Worm (Caenorhabditis elegans) whole organism, L1 larva: ENCODE results near the gene R10E4.7.

Source experiments
- blmp-1 ChIP-seq: fragments of 150-350 bp; optimal IDR thresholded peaks from 2 replicates; lab custom pipeline; 2014; ENCODE audit warnings: missing biosample characterization, missing genetic modification characterization
- ceh-82 ChIP-seq, 3 experiments: fragments of 150-350 bp in 1 of 3; sonication (generic microtip) in 2 of 3; optimal IDR thresholded peaks; 2 replicates each; lab custom pipeline; 2014 to 2017; ENCODE audit warnings: missing biosample characterization in 3 of 3, missing genetic modification characterization in 3 of 3
- ceh-90 ChIP-seq: sonication (generic microtip); optimal IDR thresholded peaks from 2 replicates; lab custom pipeline; 2016; ENCODE audit warnings: missing genetic modification characterization, missing compliant biosample characterization
- lsy-2 ChIP-seq, 2 experiments: fragments of 150-350 bp; optimal IDR thresholded peaks; 2 replicates each; lab custom pipeline; 2014; ENCODE audit warnings: missing biosample characterization in 2 of 2, missing genetic modification characterization in 2 of 2
- nhr-77 ChIP-seq: fragments of 150-350 bp; optimal IDR thresholded peaks from 2 replicates; lab custom pipeline; 2014; ENCODE audit warnings: missing biosample characterization, missing genetic modification characterization
- rnt-1 ChIP-seq: sonication (generic microtip); optimal IDR thresholded peaks from 2 replicates; lab custom pipeline; 2016; ENCODE audit warnings: mild to moderate bottlenecking, missing genetic modification characterization, moderate library complexity, missing compliant biosample characterization
- snpc-4 ChIP-seq: fragments of 150-350 bp; optimal IDR thresholded peaks from 2 replicates; lab custom pipeline; 2014; ENCODE audit warnings: missing biosample characterization, missing genetic modification characterization
- tlp-1 ChIP-seq: fragments of 150-350 bp; optimal IDR thresholded peaks from 2 replicates; lab custom pipeline; 2014; ENCODE audit warnings: missing biosample characterization, missing genetic modification characterization

ce11 chrIII:4284732-4285165 lies 9.9 kb upstream of the R10E4.7 start:
- peak; percentile 75 to 91 for TF ChIP-seq lsy-2 (tag; optimal IDR thresholded peaks at IDR 0.05; lab: Kevin White, UChicago)
- peak; percentile 15 to 60 (median 21) for TF ChIP-seq ceh-82 (tag; optimal IDR thresholded peaks at IDR 0.05; lab: Kevin White, UChicago)
- peak; percentile 57 for TF ChIP-seq rnt-1 (tag; lab: Kevin White, UChicago)
- no peak for TF ChIP-seq tlp-1 (tag; lab: Kevin White, UChicago)
- TF ChIP-seq blmp-1 = peak; percentile 89
- peak; percentile 54 for TF ChIP-seq snpc-4 (tag; lab: Kevin White, UChicago)
- peak; percentile 77 for TF ChIP-seq nhr-77 (tag; lab: Kevin White, UChicago)
- no peak for TF ChIP-seq ceh-90
